Fruit fly (Drosophila melanogaster): ENCODE results near the gene CG4022.

Gene CG4022

dm6 chr3L:9398435-9398981 is 12.1 kb downstream of the CG4022 start (continued):
- TF ChIP-seq CG9817 (tag; optimal IDR thresholded peaks at IDR 0.05) (no peak), CG7839 (tag; optimal IDR thresholded peaks at IDR 0.05) (peak; percentile 13), yki (optimal IDR thresholded peaks at IDR 0.05) (no peak), CG1603 (tag; optimal IDR thresholded peaks at IDR 0.05) (peak; percentile 35), CG30431 (GFP tag; optimal IDR thresholded peaks at IDR 0.05) (no peak), amos (GFP tag; IDR thresholded peaks at IDR 0.05; ENCODE audit: partially characterized antibody) (no peak), ranshi (GFP tag; IDR thresholded peaks at IDR 0.05) (no peak), sd (tag; optimal IDR thresholded peaks at IDR 0.05) (peak; percentile 30), Hmx (GFP tag; optimal IDR thresholded peaks at IDR 0.05) (no peak), lab (GFP tag; optimal IDR thresholded peaks at IDR 0.05) (no peak), CG4424 (GFP tag; optimal IDR thresholded peaks at IDR 0.05) (peak; percentile 25), dimm (GFP tag; IDR thresholded peaks at IDR 0.05) (no peak), sima (GFP tag; optimal IDR thresholded peaks at IDR 0.05) (no peak), fru (optimal IDR thresholded peaks at IDR 0.05) (no peak), CG34422 (GFP tag; IDR thresholded peaks at IDR 0.05) (0 out of 3 replicates have a peak, but pooled peaks have one; percentile 15), CG6854 (GFP tag; optimal IDR thresholded peaks at IDR 0.05) (no peak), CG11085 (GFP tag; IDR thresholded peaks at IDR 0.05) (no peak), Sry-δ (GFP tag; optimal IDR thresholded peaks at IDR 0.05) (no peak), gt (GFP tag; IDR thresholded peaks at IDR 0.05) (no peak), Kr (GFP tag; optimal IDR thresholded peaks at IDR 0.05) (no peak), zf30C (GFP tag; optimal IDR thresholded peaks at IDR 0.05) (no peak), CG7928 (GFP tag; optimal IDR thresholded peaks at IDR 0.05) (no peak), pnt (GFP tag; optimal IDR thresholded peaks at IDR 0.05) (no peak), CG10543 (GFP tag; optimal IDR thresholded peaks at IDR 0.05) (no peak), ham (GFP tag; IDR thresholded peaks at IDR 0.05) (no peak), CG10366 (GFP tag; IDR thresholded peaks at IDR 0.05) (no peak), CG15601 (tag; optimal IDR thresholded peaks at IDR 0.05) (no peak), ara (GFP tag; IDR thresholded peaks at IDR 0.05) (no peak), dysf (GFP tag; IDR thresholded peaks at IDR 0.05) (peak; percentile 40; the same call in 1 of the 3 replicates), Opbp (GFP tag; IDR thresholded peaks at IDR 0.05; ENCODE audit: partially characterized antibody) (0 out of 3 replicates have a peak, but pooled peaks have one; percentile 13), Deaf1 (tag; optimal IDR thresholded peaks at IDR 0.05) (no peak), lmd (GFP tag; IDR thresholded peaks at IDR 0.05) (peak; percentile 37; the same call in 1 of the 2 replicates), maf-S (GFP tag; optimal IDR thresholded peaks at IDR 0.05) (no peak), h (optimal IDR thresholded peaks at IDR 0.05) (no peak), CG13424 (tag; optimal IDR thresholded peaks at IDR 0.05) (no peak), CG3065 (GFP tag; optimal IDR thresholded peaks at IDR 0.05) (no peak), Atf3 (GFP tag; optimal IDR thresholded peaks at IDR 0.05) (no peak), CG1792 (GFP tag; optimal IDR thresholded peaks at IDR 0.05) (no peak), row (GFP tag; IDR thresholded peaks at IDR 0.05) (peak; percentile 59), bcd (GFP tag; optimal IDR thresholded peaks at IDR 0.05) (peak; percentile 15), ind (GFP tag; optimal IDR thresholded peaks at IDR 0.05) (no peak), gfzf (GFP tag; optimal IDR thresholded peaks at IDR 0.05) (no peak), CG6683 (GFP tag; optimal IDR thresholded peaks at IDR 0.05) (no peak), CG10147 (GFP tag; optimal IDR thresholded peaks at IDR 0.05) (no peak), HLHmδ (GFP tag; optimal IDR thresholded peaks at IDR 0.05) (no peak), crol (GFP tag; IDR thresholded peaks at IDR 0.05) (peak; percentile 69), Asciz (GFP tag; optimal IDR thresholded peaks at IDR 0.05) (no peak), exex (tag; optimal IDR thresholded peaks at IDR 0.05) (no peak), sc (optimal IDR thresholded peaks at IDR 0.05) (no peak), sc (GFP tag; optimal IDR thresholded peaks at IDR 0.05) (no peak), Nf-YA (GFP tag; IDR thresholded peaks at IDR 0.05) (no peak), GATAe (GFP tag; conservative IDR thresholded peaks at IDR 0.05) (no peak), fd64A (GFP tag; optimal IDR thresholded peaks at IDR 0.05) (no peak)

All from whole organism, embryonic.